Worm (Caenorhabditis elegans) whole organism, mixed stage, embryonic: ENCODE results near the gene D1014.5.

Experiments used
- M03D4.4 ChIP-seq: sonication (generic microtip); optimal IDR thresholded peaks from 2 replicates; lab custom pipeline; 2017; ENCODE audit warnings: mild to moderate bottlenecking, missing genetic modification characterization, missing compliant biosample characterization
- bed-3 ChIP-seq: fragments of 200-800 bp; sonication (Bioruptor generic); optimal IDR thresholded peaks from 3 replicates; lab custom pipeline; 2018; ENCODE audit warnings: mild to moderate bottlenecking, missing genetic modification characterization, moderate library complexity, missing compliant biosample characterization
- ceh-39 ChIP-seq: fragments of 150-350 bp; optimal IDR thresholded peaks from 2 replicates; lab custom pipeline; 2014; ENCODE audit warnings: missing biosample characterization, missing genetic modification characterization
- ceh-43 ChIP-seq: fragments of 200-800 bp; sonication (Bioruptor generic); optimal IDR thresholded peaks from 2 replicates; lab custom pipeline; 2018; ENCODE audit warnings: mild to moderate bottlenecking, missing genetic modification characterization, moderate library complexity, missing compliant biosample characterization
- ceh-83 ChIP-seq: fragments of 200-800 bp; sonication (Bioruptor generic); optimal IDR thresholded peaks from 2 replicates; lab custom pipeline; 2018; ENCODE audit warnings: mild to moderate bottlenecking, missing genetic modification characterization, missing compliant biosample characterization
- ces-1 ChIP-seq: fragments of 150-350 bp; optimal IDR thresholded peaks from 2 replicates; lab custom pipeline; 2014; ENCODE audit warnings: missing biosample characterization, missing genetic modification reagents, missing genetic modification characterization
- cnd-1 ChIP-seq: fragments of 200-800 bp; sonication (Bioruptor generic); optimal IDR thresholded peaks from 2 replicates; lab custom pipeline; 2018; ENCODE audit warnings: mild to moderate bottlenecking, missing genetic modification characterization, missing compliant biosample characterization
- drap-1 ChIP-seq: fragments of 200-800 bp; sonication (Bioruptor generic); optimal IDR thresholded peaks from 3 replicates; lab custom pipeline; 2018; ENCODE audit warnings: mild to moderate bottlenecking, missing genetic modification characterization, missing compliant biosample characterization
- elt-1 ChIP-seq: sonication (generic microtip); optimal IDR thresholded peaks from 2 replicates; lab custom pipeline; 2017; ENCODE audit warnings: missing genetic modification characterization, mild to moderate bottlenecking, missing compliant biosample characterization, antibody characterized with exemption, moderate library complexity, borderline replicate concordance; ENCODE audit not compliant: insufficient read depth
- flh-1 ChIP-seq: fragments of 200-800 bp; sonication (Bioruptor generic); optimal IDR thresholded peaks from 2 replicates; lab custom pipeline; 2018; ENCODE audit warnings: mild to moderate bottlenecking, missing genetic modification characterization, moderate library complexity, missing compliant biosample characterization
- ham-2 ChIP-seq: fragments of 200-800 bp; sonication (Bioruptor generic); optimal IDR thresholded peaks from 2 replicates; lab custom pipeline; 2018; ENCODE audit warnings: mild to moderate bottlenecking, missing genetic modification characterization, missing compliant biosample characterization
- hlh-1 ChIP-seq: fragments of 150-350 bp; optimal IDR thresholded peaks from 2 replicates; lab custom pipeline; 2014; ENCODE audit warnings: missing biosample characterization, missing genetic modification reagents, missing genetic modification characterization
- lin-32 ChIP-seq: fragments of 200-800 bp; sonication (Bioruptor generic); optimal IDR thresholded peaks from 2 replicates; lab custom pipeline; 2018; ENCODE audit warnings: mild to moderate bottlenecking, missing genetic modification characterization, missing compliant biosample characterization
- mab-5 ChIP-seq: fragments of 150-350 bp; optimal IDR thresholded peaks from 2 replicates; lab custom pipeline; 2014; ENCODE audit warnings: missing biosample characterization, missing genetic modification characterization
- mep-1 ChIP-seq: fragments of 150-350 bp; optimal IDR thresholded peaks from 2 replicates; lab custom pipeline; 2017; ENCODE audit warnings: missing biosample characterization, missing genetic modification reagents, missing genetic modification characterization, inconsistent platforms
- mls-2 ChIP-seq: sonication (generic microtip); optimal IDR thresholded peaks from 2 replicates; lab custom pipeline; 2016; ENCODE audit warnings: mild to moderate bottlenecking, missing genetic modification characterization, moderate library complexity, missing compliant biosample characterization
- nhr-2 ChIP-seq: fragments of 150-350 bp; optimal IDR thresholded peaks from 2 replicates; lab custom pipeline; 2014; ENCODE audit warnings: missing biosample characterization, missing genetic modification characterization
- nhr-237 ChIP-seq: fragments of 150-350 bp; optimal IDR thresholded peaks from 2 replicates; lab custom pipeline; 2014; ENCODE audit warnings: missing biosample characterization, missing genetic modification characterization
- nhr-28 ChIP-seq: fragments of 150-350 bp; optimal IDR thresholded peaks from 2 replicates; lab custom pipeline; 2014; ENCODE audit warnings: missing biosample characterization, missing genetic modification characterization
- nhr-76 ChIP-seq: sonication (generic microtip); optimal IDR thresholded peaks from 2 replicates; lab custom pipeline; 2017; ENCODE audit warnings: missing biosample characterization, missing genetic modification characterization
- pha-4 ChIP-seq: fragments of 150-350 bp; optimal IDR thresholded peaks from 2 replicates; lab custom pipeline; 2018; ENCODE audit warnings: missing biosample characterization, missing genetic modification reagents, missing genetic modification characterization
- sem-2 ChIP-seq: fragments of 200-800 bp; sonication (Bioruptor generic); optimal IDR thresholded peaks from 2 replicates; lab custom pipeline; 2018; ENCODE audit warnings: mild to moderate bottlenecking, missing genetic modification characterization, missing compliant biosample characterization
- snpc-4 ChIP-seq: fragments of 150-350 bp; optimal IDR thresholded peaks from 2 replicates; lab custom pipeline; 2014; ENCODE audit warnings: missing biosample characterization, missing genetic modification characterization
- sptf-1 ChIP-seq: sonication (generic microtip); optimal IDR thresholded peaks from 2 replicates; lab custom pipeline; 2017; ENCODE audit warnings: mild to moderate bottlenecking, missing genetic modification characterization, moderate library complexity, missing compliant biosample characterization
- tbx-8 ChIP-seq: fragments of 200-800 bp; sonication (Bioruptor generic); optimal IDR thresholded peaks from 2 replicates; lab custom pipeline; 2018; ENCODE audit warnings: mild to moderate bottlenecking, missing genetic modification characterization, moderate library complexity, missing compliant biosample characterization
- unc-120 ChIP-seq: sonication (generic microtip); optimal IDR thresholded peaks from 2 replicates; lab custom pipeline; 2017; ENCODE audit warnings: missing genetic modification characterization, missing compliant biosample characterization; ENCODE audit not compliant: poor library complexity, severe bottlenecking
- unc-39 ChIP-seq: fragments of 150-350 bp; optimal IDR thresholded peaks from 2 replicates; lab custom pipeline; 2014; ENCODE audit warnings: missing biosample characterization, missing genetic modification characterization
- zip-8 ChIP-seq: fragments of 150-350 bp; optimal IDR thresholded peaks from 2 replicates; lab custom pipeline; 2014; ENCODE audit warnings: missing biosample characterization, missing genetic modification characterization
- ztf-11 ChIP-seq: fragments of 150-350 bp; optimal IDR thresholded peaks from 2 replicates; lab custom pipeline; 2014; ENCODE audit warnings: missing biosample characterization, missing genetic modification characterization

The D1014.5 gene

ce11 chrV:8090595-8090994 is 32.9 kb upstream of the D1014.5 start, which contains the start of gene str-130:
Gene str-130, minus strand, starts transcription at chrV:8090695.
- TF ChIP-seq ham-2 (GFP tag; lab: Kevin White, UChicago) (no peak), cnd-1 (tag; lab: Kevin White, UChicago) (no peak), zip-8 (tag; lab: Kevin White, UChicago) (no peak), nhr-237 (tag; lab: Kevin White, UChicago) (no peak), mep-1 (tag; lab: Kevin White, UChicago) (no peak), ztf-11 (tag; lab: Kevin White, UChicago) (no peak), sem-2 (no peak), drap-1 (GFP tag; lab: Kevin White, UChicago) (no peak), unc-120 (no peak), snpc-4 (tag; lab: Kevin White, UChicago) (no peak), pha-4 (tag; lab: Kevin White, UChicago) (no peak), flh-1 (GFP tag; lab: Kevin White, UChicago) (no peak), ceh-83 (no peak), ces-1 (GFP tag; lab: Kevin White, UChicago) (no peak), M03D4.4 (tag; lab: Kevin White, UChicago) (no peak), ceh-43 (GFP tag; lab: Kevin White, UChicago) (no peak)

DNA sequence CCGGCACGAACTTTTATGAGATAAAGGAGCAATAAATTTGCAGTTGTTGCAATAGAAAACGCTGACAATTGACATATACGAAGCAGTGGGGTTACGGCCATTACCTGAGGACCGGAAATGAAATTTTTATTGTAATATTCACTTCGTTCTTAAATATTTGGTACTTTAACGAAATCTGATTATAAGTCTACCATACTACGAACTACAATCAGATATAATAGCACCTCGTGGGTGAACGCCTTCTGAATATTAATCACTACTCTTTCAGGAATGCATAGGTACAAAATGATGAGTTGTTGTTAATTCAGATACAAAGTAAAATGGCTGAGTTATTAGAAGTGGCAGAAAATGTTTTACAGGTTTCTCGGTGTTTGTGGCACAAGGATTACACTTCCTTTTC is 31.1 kb upstream of the D1014.5 start, which contains the start of gene str-129:
Gene str-129, minus strand, starts transcription at position 101 of the 400 bp plus-strand sequence.
- TF ChIP-seq cnd-1 (tag; lab: Kevin White, UChicago): no peak

- TF ChIP-seq ceh-39 (no peak), drap-1 (GFP tag; lab: Kevin White, UChicago) (no peak), zip-8 (tag; lab: Kevin White, UChicago) (no peak), ceh-83 (no peak), ztf-11 (tag; lab: Kevin White, UChicago) (no peak), hlh-1 (tag; lab: Kevin White, UChicago) (no peak), nhr-76 (tag; lab: Kevin White, UChicago) (no peak), unc-39 (tag; lab: Kevin White, UChicago) (no peak), mab-5 (no peak), ceh-43 (GFP tag; lab: Kevin White, UChicago) (no peak)
These were observed 28.1 kb upstream of the D1014.5 start, which contains the start of gene str-146 for ce11 chrV:8095378-8095777. Gene str-146, minus strand, starts transcription at chrV:8095478.

ce11 chrV:8098239-8098638 is 25.2 kb upstream of the D1014.5 start, which contains the start of gene str-145:
Gene str-145, minus strand, starts transcription at chrV:8098339.
- TF ChIP-seq ztf-11 (tag; lab: Kevin White, UChicago) (no peak), elt-1 (tag; lab: Kevin White, UChicago) (no peak), tbx-8 (no peak), mls-2 (tag; lab: Kevin White, UChicago) (no peak), zip-8 (tag; lab: Kevin White, UChicago) (no peak), bed-3 (GFP tag; lab: Kevin White, UChicago) (no peak), ham-2 (GFP tag; lab: Kevin White, UChicago) (no peak), pha-4 (tag; lab: Kevin White, UChicago) (no peak), nhr-2 (no peak), sptf-1 (tag; lab: Kevin White, UChicago) (no peak), M03D4.4 (tag; lab: Kevin White, UChicago) (no peak)

- TF ChIP-seq mab-5: no peak
- TF ChIP-seq ceh-83: no peak
- TF ChIP-seq lin-32 (GFP tag; lab: Kevin White, UChicago): no peak
- TF ChIP-seq bed-3 (GFP tag; lab: Kevin White, UChicago): no peak
- no peak for TF ChIP-seq ceh-43 (GFP tag; lab: Kevin White, UChicago)
- no peak for TF ChIP-seq mls-2 (tag; lab: Kevin White, UChicago)
- TF ChIP-seq hlh-1 (tag; lab: Kevin White, UChicago): no peak
- no peak for TF ChIP-seq pha-4 (tag; lab: Kevin White, UChicago)
- no peak for TF ChIP-seq tbx-8
- TF ChIP-seq nhr-2: no peak
- no peak for TF ChIP-seq sptf-1 (tag; lab: Kevin White, UChicago)
- TF ChIP-seq nhr-28 (tag; lab: Kevin White, UChicago): no peak
- TF ChIP-seq flh-1 (GFP tag; lab: Kevin White, UChicago): no peak
These were observed 24.2 kb upstream of the D1014.5 start, which contains the start of gene sdz-23 for ce11 chrV:8099306-8099705. Gene sdz-23, plus strand, starts transcription at chrV:8099606.
